Fruit fly (Drosophila melanogaster): ENCODE results near the gene Prp31.

DNA sequence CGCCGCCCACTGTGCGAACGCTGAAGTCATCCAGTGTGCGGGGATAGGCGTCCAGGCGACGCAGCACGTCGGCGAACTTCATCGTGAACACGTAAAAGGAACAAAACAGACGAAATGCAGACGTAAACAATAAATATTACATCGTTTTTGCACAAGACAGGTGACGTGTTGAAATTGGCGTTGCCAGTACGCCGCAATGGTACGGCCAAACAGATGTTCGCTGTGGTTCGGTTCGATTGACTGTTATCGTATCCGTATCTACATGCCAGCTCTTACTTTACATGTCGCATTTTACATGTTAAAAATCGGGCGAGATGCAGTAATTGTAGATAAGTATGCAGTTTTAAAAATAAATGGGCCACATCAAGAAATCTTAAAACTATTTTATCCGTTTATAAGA lies 4.5 kb downstream of the Prp31 start, which contains the start of gene CG7011:
- TF ChIP-seq CG10348 (GFP tag; IDR thresholded peaks at IDR 0.05) (no peak), CG17806 (tag; optimal IDR thresholded peaks at IDR 0.05) (no peak), CG12605 (GFP tag; IDR thresholded peaks at IDR 0.05) (no peak), CG8301 (tag; optimal IDR thresholded peaks at IDR 0.05) (no peak), EcR (GFP tag; optimal IDR thresholded peaks at IDR 0.05) (no peak), CG13204 (GFP tag; optimal IDR thresholded peaks at IDR 0.05) (no peak), Ets98B (GFP tag; IDR thresholded peaks at IDR 0.05) (no peak), CG9948 (tag; optimal IDR thresholded peaks at IDR 0.05) (no peak), CG4496 (GFP tag; IDR thresholded peaks at IDR 0.05) (no peak)
